Worm (Caenorhabditis elegans): ENCODE measurements around the gene ZK1248.11.

The ZK1248.11 gene

ce11 chrII:5854122-5854521, 25.7 kb upstream of the ZK1248.11 start, which contains the start of gene H41C03.1:
Gene H41C03.1, plus strand, starts transcription at chrII:5854422.
- peak; percentile 17 for TF ChIP-seq lin-14 (GFP tag; optimal IDR thresholded peaks at IDR 0.05)
- no peak for TF ChIP-seq efl-3 (GFP tag; optimal IDR thresholded peaks at IDR 0.05)
- peak; percentile 17 for TF ChIP-seq blmp-1 (tag; optimal IDR thresholded peaks at IDR 0.05)

DNA sequence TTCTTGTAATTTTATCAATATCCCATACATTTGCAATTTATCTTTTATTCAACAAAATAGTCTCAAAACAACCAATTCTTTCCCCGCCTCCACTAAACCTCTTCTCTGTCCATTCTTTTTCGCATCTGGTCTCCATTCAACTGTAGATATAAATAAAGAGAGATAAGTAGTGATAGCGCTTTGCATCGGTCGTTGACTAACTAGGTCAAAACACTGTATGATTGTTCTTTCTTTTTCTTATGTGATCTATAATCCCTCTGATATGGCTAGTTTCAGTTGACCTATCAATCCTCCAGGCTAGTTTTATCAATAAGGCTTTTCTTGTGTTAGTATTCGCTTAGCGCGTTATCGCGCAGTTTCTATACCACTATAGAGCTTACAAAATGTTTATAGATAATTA, 24.9 kb upstream of the ZK1248.11 start:
- peak; percentile 73 for TF ChIP-seq blmp-1 (tag; optimal IDR thresholded peaks at IDR 0.05)
- peak; percentile 55 for TF ChIP-seq nhr-85 (tag)
- TF ChIP-seq swsn-7 (tag; optimal IDR thresholded peaks at IDR 0.05): no peak
- peak in 2 of 6 experiments; percentile 51 to 80 for TF ChIP-seq elt-3 (tag; optimal IDR thresholded peaks at IDR 0.05)
- TF ChIP-seq egl-13 (tag; optimal IDR thresholded peaks at IDR 0.05): no peak
- no peak for TF ChIP-seq unc-130 (tag; optimal IDR thresholded peaks at IDR 0.05)

ce11 chrII:5852007-5852406, 23.6 kb upstream of the ZK1248.11 start, which contains the start of gene H41C03.2:
Gene H41C03.2, minus strand, starts transcription at chrII:5852107.
- peak; percentile 25 for TF ChIP-seq fkh-8 (tag; optimal IDR thresholded peaks at IDR 0.05)
- no peak for TF ChIP-seq egl-13 (tag; optimal IDR thresholded peaks at IDR 0.05)

ce11 chrII:5846181-5846580, 17.8 kb upstream of the ZK1248.11 start:
- TF ChIP-seq blmp-1 (tag; optimal IDR thresholded peaks at IDR 0.05): no peak
- no peak for TF ChIP-seq ceh-88 (GFP tag; IDR thresholded peaks at IDR 0.05)
- TF ChIP-seq efl-3 (GFP tag; optimal IDR thresholded peaks at IDR 0.05): no peak
- no peak for TF ChIP-seq pag-3 (tag; optimal IDR thresholded peaks at IDR 0.05; ENCODE audit: borderline replicate concordance, insufficient read depth)
- no peak for TF ChIP-seq nhr-85 (tag)
- peak; percentile 22 for TF ChIP-seq elt-2 (tag; optimal IDR thresholded peaks at IDR 0.05)
- no peak for TF ChIP-seq nhr-12 (tag; optimal IDR thresholded peaks at IDR 0.05)
- no peak for TF ChIP-seq ceh-8 (GFP tag; optimal IDR thresholded peaks at IDR 0.05)
- no peak for TF ChIP-seq nhr-76 (tag; optimal IDR thresholded peaks at IDR 0.05)
- TF ChIP-seq nhr-11 (tag; optimal IDR thresholded peaks at IDR 0.05): no peak
- no peak for TF ChIP-seq efl-1 (optimal IDR thresholded peaks at IDR 0.05)
- peak in 1 of 2 experiments; percentile 27 for TF ChIP-seq efl-1 (GFP tag; optimal IDR thresholded peaks at IDR 0.05 in 1 of 2)
- no peak for TF ChIP-seq mab-9 (GFP tag; IDR thresholded peaks at IDR 0.05)
- no peak for TF ChIP-seq mep-1 (tag; optimal IDR thresholded peaks at IDR 0.05)
- no peak for TF ChIP-seq grh-1 (GFP tag; IDR thresholded peaks at IDR 0.05)
- no peak for TF ChIP-seq nhr-77 (tag; optimal IDR thresholded peaks at IDR 0.05)
- TF ChIP-seq sptf-1 (tag; optimal IDR thresholded peaks at IDR 0.05): no peak

DNA sequence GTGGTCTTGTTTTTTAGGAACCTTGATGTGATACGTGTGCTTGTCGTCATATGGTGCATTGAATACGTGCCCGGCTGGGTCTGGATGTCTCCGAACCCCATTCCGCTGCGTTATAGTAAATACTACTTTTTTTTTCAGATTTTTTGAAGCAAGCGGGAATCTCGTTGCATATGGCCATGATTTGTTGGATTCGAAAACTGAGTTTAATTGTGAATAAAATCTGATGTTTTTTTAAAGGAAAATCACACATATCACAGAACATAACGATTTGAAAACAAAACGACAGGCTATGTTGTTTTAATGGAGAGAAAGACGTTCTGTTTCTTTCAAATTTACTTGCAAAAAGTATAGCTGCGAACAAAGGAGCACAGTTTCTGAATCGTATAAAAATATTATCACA, 17.1 kb upstream of the ZK1248.11 start, which contains the start of the genes ZK1248.17 and H41C03.3:
Gene ZK1248.17 (minus strand): TSS at position 101 of the 400 bp plus-strand sequence.
Gene H41C03.3 (plus strand): TSS at position 337 of the 400 bp plus-strand sequence.
- TF ChIP-seq ets-5 (GFP tag; IDR thresholded peaks at IDR 0.05) (no peak), fkh-8 (tag; optimal IDR thresholded peaks at IDR 0.05) (no peak), isw-1 (GFP tag; IDR thresholded peaks at IDR 0.05) (no peak), lin-13 (GFP tag; optimal IDR thresholded peaks at IDR 0.05) (no peak), rnt-1 (tag; optimal IDR thresholded peaks at IDR 0.05) (no peak), snpc-4 (tag; optimal IDR thresholded peaks at IDR 0.05) (no peak), efl-3 (GFP tag; optimal IDR thresholded peaks at IDR 0.05) (no peak), lin-35 (GFP tag; optimal IDR thresholded peaks at IDR 0.05) (no peak), aly-2 (tag; optimal IDR thresholded peaks at IDR 0.05) (no peak), ztf-11 (tag; optimal IDR thresholded peaks at IDR 0.05) (no peak)

DNA sequence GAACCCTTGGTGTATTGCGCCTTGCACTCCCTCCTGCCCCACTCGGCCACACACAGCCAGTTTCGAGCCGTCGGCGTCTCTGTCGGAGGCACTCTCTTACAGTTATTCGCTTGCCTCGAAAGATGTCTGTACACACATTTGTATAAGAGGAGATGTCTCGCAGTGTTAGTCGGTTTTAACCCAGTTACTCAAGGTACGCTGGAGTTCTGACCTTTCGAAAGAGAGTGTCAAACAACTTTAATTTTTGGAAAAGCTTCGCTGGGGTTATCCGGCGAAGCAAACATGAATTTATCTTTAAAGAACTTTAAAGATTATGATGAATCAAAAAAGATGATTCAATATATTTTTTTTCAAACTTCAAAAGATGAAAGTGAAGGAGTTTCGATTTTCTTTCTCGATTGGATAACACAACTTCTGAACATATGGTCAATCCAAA, 16.3 kb upstream of the ZK1248.11 start:
- TF ChIP-seq hlh-4 (tag; optimal IDR thresholded peaks at IDR 0.05): peak; percentile 79
- TF ChIP-seq F16B12.6 (tag; optimal IDR thresholded peaks at IDR 0.05): peak; percentile 75
- peak; percentile 94 for TF ChIP-seq unc-98 (GFP tag; IDR thresholded peaks at IDR 0.05)
- peak; percentile 99 for TF ChIP-seq ceh-8 (GFP tag; optimal IDR thresholded peaks at IDR 0.05)
- TF ChIP-seq lsy-2 (tag; optimal IDR thresholded peaks at IDR 0.05): peak; percentile 96 to 97
- peak; percentile 99 for TF ChIP-seq xbp-1 (tag; optimal IDR thresholded peaks at IDR 0.05)
- TF ChIP-seq hpl-2 (GFP tag; optimal IDR thresholded peaks at IDR 0.05): peak; percentile 99
- TF ChIP-seq egl-27 (tag; optimal IDR thresholded peaks at IDR 0.05): peak; percentile 86 to 97
- TF ChIP-seq C04F5.9 (tag; optimal IDR thresholded peaks at IDR 0.05): peak; percentile 98
- TF ChIP-seq hlh-17 (GFP tag; optimal IDR thresholded peaks at IDR 0.05; ENCODE audit: borderline replicate concordance): peak; percentile 49
- no peak for TF ChIP-seq unc-62 (GFP tag; optimal IDR thresholded peaks at IDR 0.05)
- TF ChIP-seq zag-1 (tag; optimal IDR thresholded peaks at IDR 0.05): peak; percentile 99
- TF ChIP-seq lin-35 (GFP tag; optimal IDR thresholded peaks at IDR 0.05): peak; percentile 89 to 95
- peak; percentile 95 to 98 (median 98) for TF ChIP-seq ceh-82 (tag; optimal IDR thresholded peaks at IDR 0.05)
- peak; percentile 99 for TF ChIP-seq mep-1 (tag; optimal IDR thresholded peaks at IDR 0.05)
- TF ChIP-seq sox-4 (tag; optimal IDR thresholded peaks at IDR 0.05): peak; percentile 99

All from whole organism, L1 larva.